Worm (Caenorhabditis elegans): ENCODE results near the gene K12B6.11.
A peak's percentile ranks its signal among the peaks of the same experiment; 100 is the strongest.

The K12B6.11 gene

ce11 chrV:6243260-6243659 lies 45.4 kb upstream of the K12B6.11 start (continued):
- TF ChIP-seq lin-1 (GFP tag; IDR thresholded peaks at IDR 0.05): peak; percentile 85
- TF ChIP-seq daf-16 (GFP tag; optimal IDR thresholded peaks at IDR 0.05): peak in 1 of 2 experiments; percentile 37
- peak; percentile 89 for TF ChIP-seq daf-16 (tag; optimal IDR thresholded peaks at IDR 0.05)
- no peak for TF ChIP-seq nhr-25 (tag; optimal IDR thresholded peaks at IDR 0.05; ENCODE audit: borderline replicate concordance, insufficient read depth)

- 0 out of 2 replicates have a peak, but pooled peaks have one; percentile 11 for TF ChIP-seq dmd-6 (GFP tag; IDR thresholded peaks at IDR 0.05)
- peak; percentile 26 for TF ChIP-seq mep-1 (tag; optimal IDR thresholded peaks at IDR 0.05)
- peak; percentile 50; the same call in 1 of the 2 replicates for TF ChIP-seq ctbp-1 (GFP tag; IDR thresholded peaks at IDR 0.05)
- TF ChIP-seq Y5F2A.4 (GFP tag; optimal IDR thresholded peaks at IDR 0.05): no peak
- no peak for TF ChIP-seq unc-39 (tag; optimal IDR thresholded peaks at IDR 0.05)
- no peak for TF ChIP-seq nhr-76 (tag; optimal IDR thresholded peaks at IDR 0.05)
- TF ChIP-seq ces-1 (GFP tag; optimal IDR thresholded peaks at IDR 0.05): no peak
- TF ChIP-seq hlh-30 (tag; optimal IDR thresholded peaks at IDR 0.05; ENCODE audit: insufficient read depth): peak; percentile 45
- peak in 1 of 2 experiments; percentile 60 for TF ChIP-seq mdl-1 (tag; optimal IDR thresholded peaks at IDR 0.05)
- peak; percentile 10; the same call in 1 of the 2 replicates for TF ChIP-seq hmg-1.1 (GFP tag; IDR thresholded peaks at IDR 0.05)
- TF ChIP-seq nhr-11 (tag; optimal IDR thresholded peaks at IDR 0.05): peak; percentile 71
- TF ChIP-seq mxl-3 (GFP tag; optimal IDR thresholded peaks at IDR 0.05): no peak
- no peak for TF ChIP-seq F44E2.7 (GFP tag; IDR thresholded peaks at IDR 0.05)
- peak; percentile 23 for TF ChIP-seq rbr-2 (tag; optimal IDR thresholded peaks at IDR 0.05)
- no peak for TF ChIP-seq daf-12 (tag; optimal IDR thresholded peaks at IDR 0.05)
- TF ChIP-seq ZK546.5 (tag; optimal IDR thresholded peaks at IDR 0.05): no peak
- no peak for TF ChIP-seq nhr-42 (GFP tag; IDR thresholded peaks at IDR 0.05)
- no peak for TF ChIP-seq lin-13 (GFP tag; optimal IDR thresholded peaks at IDR 0.05)
- TF ChIP-seq nhr-28 (tag; optimal IDR thresholded peaks at IDR 0.05): no peak
- TF ChIP-seq nhr-6 (tag; optimal IDR thresholded peaks at IDR 0.05): peak; percentile 55
- TF ChIP-seq F37D6.2 (tag; optimal IDR thresholded peaks at IDR 0.05): peak; percentile 40
- no peak for TF ChIP-seq unc-130 (GFP tag; optimal IDR thresholded peaks at IDR 0.05)
- TF ChIP-seq lir-3 (tag; optimal IDR thresholded peaks at IDR 0.05): no peak
- TF ChIP-seq fkh-10 (GFP tag; optimal IDR thresholded peaks at IDR 0.05): peak; percentile 57
- no peak for TF ChIP-seq Y48G9A.11 (GFP tag; IDR thresholded peaks at IDR 0.05)
- peak; percentile 59 for TF ChIP-seq aha-1 (tag)
- TF ChIP-seq cey-2 (tag; optimal IDR thresholded peaks at IDR 0.05; ENCODE audit: borderline replicate concordance, insufficient read depth): no peak
- peak in 1 of 2 experiments; percentile 85 for TF ChIP-seq hif-1 (tag; optimal IDR thresholded peaks at IDR 0.05)
- TF ChIP-seq nhr-48 (tag; optimal IDR thresholded peaks at IDR 0.05): peak; percentile 86
- TF ChIP-seq lin-29 (GFP tag; IDR thresholded peaks at IDR 0.05): no peak
These were observed 44.1 kb upstream of the K12B6.11 start for ce11 chrV:6244631-6245030.

- TF ChIP-seq attf-4 (tag; optimal IDR thresholded peaks at IDR 0.05) (no peak), egl-43 (GFP tag; IDR thresholded peaks at IDR 0.05) (0 out of 2 replicates have a peak, but pooled peaks have one; percentile 14), nhr-28 (tag; optimal IDR thresholded peaks at IDR 0.05) (peak; percentile 89), snpc-4 (tag; optimal IDR thresholded peaks at IDR 0.05) (no peak), egl-27 (tag; optimal IDR thresholded peaks at IDR 0.05) (no peak), cey-2 (tag; optimal IDR thresholded peaks at IDR 0.05; ENCODE audit: borderline replicate concordance, insufficient read depth) (peak; percentile 58), Y105C5A.15 (GFP tag; IDR thresholded peaks at IDR 0.05) (no peak), arid-1 (GFP tag; conservative IDR thresholded peaks at IDR 0.05) (no peak), nhr-25 (tag; optimal IDR thresholded peaks at IDR 0.05; ENCODE audit: borderline replicate concordance, insufficient read depth) (peak; percentile 94), zip-11 (GFP tag; IDR thresholded peaks at IDR 0.05) (no peak), lin-29 (GFP tag; IDR thresholded peaks at IDR 0.05) (0 out of 2 replicates have a peak, but pooled peaks have one; percentile 14), gei-8 (GFP tag; optimal IDR thresholded peaks at IDR 0.05) (peak; percentile 58), lin-13 (GFP tag; optimal IDR thresholded peaks at IDR 0.05) (peak; percentile 68), daf-16 (GFP tag; optimal IDR thresholded peaks at IDR 0.05) (peak; percentile 23 to 51), daf-16 (tag; optimal IDR thresholded peaks at IDR 0.05) (peak; percentile 55), nhr-48 (tag; optimal IDR thresholded peaks at IDR 0.05) (peak; percentile 100), F10B5.3 (tag; optimal IDR thresholded peaks at IDR 0.05) (no peak), unc-62 (GFP tag; optimal IDR thresholded peaks at IDR 0.05 in 1 of 2) (peak in 1 of 2 experiments; percentile 94), unc-62 (tag; optimal IDR thresholded peaks at IDR 0.05) (no peak), dpl-1 (GFP tag; optimal IDR thresholded peaks at IDR 0.05) (peak; percentile 25), dmd-8 (GFP tag; IDR thresholded peaks at IDR 0.05) (no peak), sdz-12 (GFP tag; optimal IDR thresholded peaks at IDR 0.05) (no peak)
These were observed 42.2 kb upstream of the K12B6.11 start, which contains the start of gene dmd-7 for ce11 chrV:6246454-6246981. Gene dmd-7 (plus strand): TSS chrV:6246931.

All from whole organism, L4 larva.